Fruit fly (Drosophila melanogaster): ENCODE results near the gene alphaTub84B.

- TF ChIP-seq CG8478 (optimal IDR thresholded peaks at IDR 0.05): no peak
- no peak for TF ChIP-seq CTCF (optimal IDR thresholded peaks at IDR 0.05)
Observed at dm6 chr3R:7112977-7113376, 26.6 kb downstream of the alphaTub84B start.
